Worm (Caenorhabditis elegans) whole organism, young adult: ENCODE data around the gene M02D8.3.

Experiments used
- C17E4.6 ChIP-seq: fragments of 200-800 bp; sonication (Bioruptor generic); IDR thresholded peaks from 2 replicates; pipeline ENCODE4 v1.3.6; 2022; ENCODE audit warnings: missing genetic modification reagents, missing genetic modification characterization, missing compliant biosample characterization
- F39B2.1 ChIP-seq: fragments of 200-800 bp; sonication (Bioruptor generic); IDR thresholded peaks from 2 replicates; pipeline ENCODE4 v1.3.6; 2022; ENCODE audit warnings: missing genetic modification reagents, missing genetic modification characterization, missing compliant biosample characterization
- F57A8.1 ChIP-seq: fragments of 200-800 bp; sonication (Bioruptor generic); optimal IDR thresholded peaks from 2 replicates; lab custom pipeline; 2018; ENCODE audit warnings: mild to moderate bottlenecking, missing genetic modification characterization, moderate library complexity, missing compliant biosample characterization
- K12H6.12 ChIP-seq: fragments of 200-800 bp; sonication (Bioruptor generic); optimal IDR thresholded peaks from 2 replicates; lab custom pipeline; 2018; ENCODE audit warnings: mild to moderate bottlenecking, missing genetic modification characterization, missing compliant biosample characterization
- Y67H2A.10 ChIP-seq: fragments of 200-800 bp; sonication (Bioruptor generic); conservative IDR thresholded peaks from 2 replicates; pipeline ENCODE4 v1.3.6; 2022; ENCODE audit warnings: missing genetic modification reagents, missing genetic modification characterization, missing compliant biosample characterization
- Y79H2A.3 ChIP-seq: fragments of 200-800 bp; sonication (Bioruptor generic); conservative IDR thresholded peaks from 2 replicates; pipeline ENCODE4 v1.3.6; 2022; ENCODE audit warnings: missing genetic modification reagents, missing genetic modification characterization, missing compliant biosample characterization
- ama-1 ChIP-seq, 3 experiments: fragments of 150-350 bp in 1 of 3; sonication (generic microtip) in 2 of 3; optimal IDR thresholded peaks; 2 replicates each; lab custom pipeline; 2014 to 2018; ENCODE audit warnings: missing biosample characterization in 2 of 3, missing genetic modification characterization in 2 of 3, missing genetic modification reagents in 2 of 3
- dpl-1 ChIP-seq: fragments of 150-350 bp; optimal IDR thresholded peaks from 2 replicates; lab custom pipeline; 2014; ENCODE audit warnings: missing biosample characterization, missing genetic modification reagents, missing genetic modification characterization
- hlh-12 ChIP-seq: sonication (generic microtip); optimal IDR thresholded peaks from 2 replicates; lab custom pipeline; 2016; ENCODE audit warnings: missing genetic modification characterization, missing compliant biosample characterization
- madf-8 ChIP-seq: fragments of 200-800 bp; sonication (Bioruptor generic); conservative IDR thresholded peaks from 2 replicates; pipeline ENCODE4 v1.3.6; 2022; ENCODE audit warnings: missing genetic modification reagents, missing genetic modification characterization, missing compliant biosample characterization
- mes-4 ChIP-seq: sonication (generic microtip); optimal IDR thresholded peaks from 2 replicates; lab custom pipeline; 2016; ENCODE audit warnings: missing genotype, missing genetic modification characterization, missing compliant biosample characterization
- snpc-3.4 ChIP-seq: sonication (generic microtip); optimal IDR thresholded peaks from 2 replicates; lab custom pipeline; 2017; ENCODE audit warnings: missing genetic modification characterization, mild to moderate bottlenecking, missing compliant biosample characterization, antibody characterized with exemption, moderate library complexity, missing genotype, missing genetic modification reagents
- snpc-4 ChIP-seq, 5 experiments: fragments of 150-350 bp in 1 of 5; sonication (generic microtip) in 4 of 5; optimal IDR thresholded peaks; 2 replicates each; lab custom pipeline; 2014 to 2018; ENCODE audit warnings: missing genetic modification characterization in 5 of 5, missing biosample characterization in 3 of 5, antibody characterized with exemption in 2 of 5, mild to moderate bottlenecking in 2 of 5, missing compliant biosample characterization in 2 of 5, missing genotype in 2 of 5, moderate library complexity in 2 of 5, missing genetic modification reagents in 1 of 5

DNA sequence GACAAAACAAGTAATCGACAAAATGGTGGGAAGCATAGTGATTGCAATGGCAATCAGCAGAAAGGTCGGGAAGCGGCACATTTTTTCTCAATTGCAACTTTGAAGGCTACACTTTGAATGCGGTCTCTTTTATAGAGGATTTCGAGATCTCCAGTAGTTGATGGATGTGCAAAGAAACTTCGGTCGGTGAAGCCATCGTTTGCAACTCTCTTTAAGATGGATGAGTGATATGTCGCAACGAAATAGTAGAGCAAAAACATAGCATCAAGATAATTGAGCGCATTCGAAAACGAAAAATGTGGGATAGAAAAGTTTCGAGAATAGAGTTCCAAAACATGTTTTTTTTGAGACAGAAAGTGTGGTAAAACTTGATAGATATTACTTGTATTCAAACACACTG is 9.5 kb downstream of the M02D8.3 start, which contains the start of gene EGAP4.1:
- TF ChIP-seq K12H6.12 (tag; lab: Kevin White, UChicago) (no peak), snpc-3.4 (tag; lab: Kevin White, UChicago) (no peak), mes-4 (no peak), C17E4.6 (GFP tag; lab: Robert Waterston, UW) (no peak), snpc-4 (GFP tag; optimal IDR thresholded peaks at IDR 0.05; lab: Kevin White, UChicago) (no peak), snpc-4 (tag; optimal IDR thresholded peaks at IDR 0.05; lab: Kevin White, UChicago) (no peak), Y79H2A.3 (GFP tag; lab: Robert Waterston, UW) (no peak), F39B2.1 (GFP tag; lab: Robert Waterston, UW) (no peak), Y67H2A.10 (GFP tag; lab: Robert Waterston, UW) (no peak), dpl-1 (GFP tag; lab: Kevin White, UChicago) (no peak), madf-8 (no peak), F57A8.1 (GFP tag; lab: Kevin White, UChicago) (no peak), ama-1 (optimal IDR thresholded peaks at IDR 0.05; lab: Kevin White, UChicago) (no peak), ama-1 (GFP tag; optimal IDR thresholded peaks at IDR 0.05; lab: Kevin White, UChicago) (no peak), hlh-12 (no peak)
